Worm (Caenorhabditis elegans): ENCODE data around the gene F48G7.13.

Gene F48G7.13

DNA sequence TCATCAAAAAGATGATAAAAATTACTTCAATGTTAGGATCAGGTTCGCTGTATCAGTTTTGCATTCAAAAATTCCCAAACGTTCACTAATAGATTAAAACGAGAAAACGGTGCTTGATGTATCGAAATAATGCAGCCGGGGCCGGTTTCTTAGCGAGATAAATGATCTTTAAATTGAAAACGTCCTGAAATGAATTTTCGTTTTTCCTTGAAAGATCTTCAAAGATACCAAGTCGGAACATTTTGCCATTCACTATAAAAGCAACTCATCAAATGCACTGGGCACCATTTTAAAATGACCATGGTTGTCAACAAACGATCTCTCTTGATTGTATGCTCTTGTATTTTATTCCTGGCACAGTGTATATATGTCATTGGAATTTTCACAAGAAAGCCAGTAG is 39.3 kb upstream of the F48G7.13 start, which contains the start of gene K06H6.5:
TSS of gene K06H6.5 (plus strand) at position 301 of the 400 bp plus-strand sequence.
- no peak for TF ChIP-seq elt-4 (tag; optimal IDR thresholded peaks at IDR 0.05)
- TF ChIP-seq pha-4 (tag; optimal IDR thresholded peaks at IDR 0.05), result no peak
- no peak for TF ChIP-seq gmeb-2 (tag; optimal IDR thresholded peaks at IDR 0.05)
- no peak for TF ChIP-seq F13H6.1 (tag; optimal IDR thresholded peaks at IDR 0.05)
- no peak for TF ChIP-seq hlh-6 (tag; optimal IDR thresholded peaks at IDR 0.05)
- TF ChIP-seq hlh-8 (tag; optimal IDR thresholded peaks at IDR 0.05), result no peak
- no peak for TF ChIP-seq elt-2 (tag; optimal IDR thresholded peaks at IDR 0.05)
- TF ChIP-seq rnt-1 (tag; optimal IDR thresholded peaks at IDR 0.05), result no peak
- no peak for TF ChIP-seq pax-1 (tag; optimal IDR thresholded peaks at IDR 0.05)
- TF ChIP-seq hlh-30 (tag; optimal IDR thresholded peaks at IDR 0.05; ENCODE audit: insufficient read depth), result no peak
- TF ChIP-seq ref-2 (tag; optimal IDR thresholded peaks at IDR 0.05), result no peak
- no peak for TF ChIP-seq zip-5 (tag; optimal IDR thresholded peaks at IDR 0.05)
- TF ChIP-seq fkh-10 (GFP tag; optimal IDR thresholded peaks at IDR 0.05), result no peak

DNA sequence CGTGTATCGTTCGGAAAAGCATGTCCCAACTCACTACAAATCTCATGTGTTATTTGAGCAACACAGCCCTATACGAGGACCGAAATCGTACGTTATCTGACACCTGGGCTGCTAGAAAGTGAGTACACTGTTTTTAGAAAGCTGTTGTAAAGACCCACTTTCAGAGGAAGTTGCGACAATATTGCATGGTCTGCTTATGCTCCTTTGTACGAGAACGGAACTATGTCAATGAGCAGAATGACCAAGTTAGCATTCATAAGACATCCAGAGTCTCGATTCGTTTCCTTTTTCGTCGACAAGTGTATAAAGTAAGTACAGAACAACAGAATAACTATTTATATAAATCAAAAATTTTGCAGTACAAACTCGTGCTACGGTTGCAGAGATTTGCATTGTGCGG is 38.5 kb upstream of the F48G7.13 start:
- no peak for TF ChIP-seq sdc-2 (tag; optimal IDR thresholded peaks at IDR 0.05)
- no peak for TF ChIP-seq mec-3 (tag; optimal IDR thresholded peaks at IDR 0.05; ENCODE audit: borderline replicate concordance)
- no peak for TF ChIP-seq F13H6.1 (tag; optimal IDR thresholded peaks at IDR 0.05)
- no peak for TF ChIP-seq hlh-30 (tag; optimal IDR thresholded peaks at IDR 0.05; ENCODE audit: insufficient read depth)
- no peak for TF ChIP-seq ceh-19 (GFP tag; optimal IDR thresholded peaks at IDR 0.05)
- TF ChIP-seq hlh-13 (GFP tag; optimal IDR thresholded peaks at IDR 0.05), result no peak
- TF ChIP-seq ceh-48 (tag; optimal IDR thresholded peaks at IDR 0.05), result no peak
- TF ChIP-seq zip-5 (tag; optimal IDR thresholded peaks at IDR 0.05), result no peak

DNA sequence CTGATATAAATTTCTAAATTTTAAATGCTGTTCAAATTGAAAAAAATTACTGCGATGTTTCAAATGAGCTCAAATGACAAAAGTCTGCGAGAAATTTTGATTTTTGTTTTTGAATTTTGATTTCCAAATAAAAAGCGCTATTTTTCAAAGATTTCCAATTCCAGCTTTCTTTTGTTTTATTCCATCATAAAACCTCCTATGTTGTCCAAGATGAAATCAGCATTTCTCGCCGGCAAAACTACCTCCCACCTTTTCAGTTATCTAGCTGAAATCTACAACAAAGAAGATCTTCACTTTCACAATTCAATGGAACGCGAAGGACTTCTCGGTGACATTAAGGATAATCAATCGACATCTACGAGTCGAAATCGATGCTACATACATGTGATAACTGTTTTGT is 36.4 kb upstream of the F48G7.13 start, which contains the start of gene K06H6.4:
TSS of gene K06H6.4 (plus strand) at position 301 of the 400 bp plus-strand sequence.
- TF ChIP-seq hlh-6 (tag; optimal IDR thresholded peaks at IDR 0.05) (no peak), zip-5 (tag; optimal IDR thresholded peaks at IDR 0.05) (no peak), fax-1 (tag; optimal IDR thresholded peaks at IDR 0.05) (no peak), pros-1 (tag; optimal IDR thresholded peaks at IDR 0.05) (no peak)

DNA sequence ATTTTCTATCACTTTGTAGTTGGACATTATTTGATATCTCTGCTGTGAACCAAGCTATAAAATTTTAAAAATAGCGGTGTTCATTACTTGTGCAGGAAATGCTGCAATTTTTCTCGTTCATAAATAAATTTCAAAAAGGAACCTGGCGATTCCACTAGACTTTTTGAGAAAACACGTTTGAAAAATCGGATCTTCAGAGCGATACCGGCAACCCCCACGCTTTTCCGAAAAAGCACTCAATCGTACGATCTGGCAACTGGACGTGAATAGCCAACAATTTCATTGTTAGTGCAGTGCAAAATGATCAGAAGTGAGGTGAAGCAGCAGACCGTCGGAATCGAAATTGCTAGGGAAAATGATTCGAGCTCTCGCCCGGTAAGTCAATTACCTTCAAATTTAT is 33.8 kb upstream of the F48G7.13 start, which contains the start of gene nstp-7:
TSS of gene nstp-7 (plus strand) at position 301 of the 400 bp plus-strand sequence.
- no peak for TF ChIP-seq ceh-24 (tag; optimal IDR thresholded peaks at IDR 0.05)
- TF ChIP-seq lim-6 (tag; optimal IDR thresholded peaks at IDR 0.05), result no peak
- TF ChIP-seq F13H6.1 (tag; optimal IDR thresholded peaks at IDR 0.05), result no peak
- no peak for TF ChIP-seq hlh-6 (tag; optimal IDR thresholded peaks at IDR 0.05)
- TF ChIP-seq ets-4 (tag; optimal IDR thresholded peaks at IDR 0.05), result no peak
- no peak for TF ChIP-seq ztf-16 (tag; optimal IDR thresholded peaks at IDR 0.05)
- no peak for TF ChIP-seq pros-1 (tag; optimal IDR thresholded peaks at IDR 0.05)
- no peak for TF ChIP-seq rnt-1 (tag; optimal IDR thresholded peaks at IDR 0.05)
- TF ChIP-seq elt-2 (tag; optimal IDR thresholded peaks at IDR 0.05), result no peak
- no peak for TF ChIP-seq ceh-31 (tag; optimal IDR thresholded peaks at IDR 0.05)
- TF ChIP-seq ceh-34 (tag; optimal IDR thresholded peaks at IDR 0.05), result no peak
- no peak for TF ChIP-seq ceh-14 (tag; optimal IDR thresholded peaks at IDR 0.05)
- no peak for TF ChIP-seq mec-3 (tag; optimal IDR thresholded peaks at IDR 0.05; ENCODE audit: borderline replicate concordance)
- TF ChIP-seq pax-1 (tag; optimal IDR thresholded peaks at IDR 0.05), result no peak

DNA sequence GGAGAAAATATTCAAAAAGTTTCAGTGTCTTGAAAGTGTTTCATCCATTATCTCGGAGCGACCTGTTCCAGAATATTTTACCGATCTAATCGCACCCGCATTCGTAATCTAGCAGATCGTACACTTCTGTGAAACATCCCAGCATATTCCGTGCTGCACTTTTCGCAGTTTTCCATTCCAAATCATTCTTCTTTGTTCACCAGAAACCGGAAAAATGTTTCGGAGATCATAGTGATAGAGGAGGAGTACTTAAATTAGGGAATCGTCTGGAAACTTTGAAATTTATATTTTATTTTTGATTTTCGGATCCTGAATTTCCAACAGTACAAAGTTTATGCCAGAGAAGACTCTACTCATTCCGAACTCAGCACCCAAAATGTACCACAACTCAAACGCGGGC is 29.9 kb upstream of the F48G7.13 start, which contains the start of gene K06H6.2:
TSS of gene K06H6.2 (plus strand) at position 301 of the 400 bp plus-strand sequence.
- TF ChIP-seq ceh-14 (tag; optimal IDR thresholded peaks at IDR 0.05) (no peak), fkh-6 (tag; optimal IDR thresholded peaks at IDR 0.05) (no peak), madf-2 (tag; optimal IDR thresholded peaks at IDR 0.05) (no peak), ceh-18 (tag; optimal IDR thresholded peaks at IDR 0.05) (no peak), fkh-10 (GFP tag; optimal IDR thresholded peaks at IDR 0.05) (no peak), nhr-232 (tag; optimal IDR thresholded peaks at IDR 0.05) (no peak), ama-1 (optimal IDR thresholded peaks at IDR 0.05) (no peak), K02D7.2 (tag; optimal IDR thresholded peaks at IDR 0.05) (no peak), ceh-22 (tag; optimal IDR thresholded peaks at IDR 0.05) (no peak), eyg-1 (tag; optimal IDR thresholded peaks at IDR 0.05) (no peak), tbx-7 (tag; optimal IDR thresholded peaks at IDR 0.05) (no peak), fax-1 (tag; optimal IDR thresholded peaks at IDR 0.05) (no peak), syd-9 (tag; optimal IDR thresholded peaks at IDR 0.05) (no peak), hlh-30 (tag; optimal IDR thresholded peaks at IDR 0.05; ENCODE audit: insufficient read depth) (no peak), pax-1 (tag; optimal IDR thresholded peaks at IDR 0.05) (no peak), elt-2 (tag; optimal IDR thresholded peaks at IDR 0.05) (no peak), pros-1 (tag; optimal IDR thresholded peaks at IDR 0.05) (no peak)
